5 worm cellular contexts compared by ENCODE assay signal in the genomic region with DNA sequence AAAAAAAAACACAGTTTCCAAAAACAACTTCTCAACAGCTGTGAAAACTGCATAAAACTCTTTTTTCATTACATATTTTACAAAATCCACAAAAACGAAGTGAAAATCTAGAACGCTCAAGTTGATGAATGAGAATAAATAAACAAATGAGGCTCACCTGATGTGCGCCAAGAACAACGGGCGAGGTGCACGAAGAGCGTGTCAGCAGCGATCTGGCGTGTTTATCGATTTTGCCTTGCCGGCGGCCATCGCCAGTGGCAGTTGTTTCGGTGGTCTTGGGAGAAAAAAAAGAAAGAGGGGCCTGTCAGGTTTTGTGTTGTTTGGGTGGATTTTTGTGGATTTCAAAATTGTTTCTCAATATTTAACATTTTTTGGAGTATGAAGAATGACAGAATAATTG.
TF ChIP-seq lines count a peak whose summit lies in the region.

A gene (minus strand): TSS at position 214 of the 400 bp plus-strand sequence.

TF ChIP-seq in whole organism, L1 larva, 84 proteins besides CTCF, POLR2A, EP300 and RAD21 (continues in another document):
- TF ChIP-seq ceh-82 (tag; optimal IDR thresholded peaks at IDR 0.05; lab: Kevin White, UChicago) (peak; percentile 71 to 88 (median 75)), blmp-1 (tag; optimal IDR thresholded peaks at IDR 0.05; lab: Kevin White, UChicago) (no peak), lin-35 (GFP tag; optimal IDR thresholded peaks at IDR 0.05; lab: Kevin White, UChicago) (peak; percentile 46 to 81), nhr-76 (tag; optimal IDR thresholded peaks at IDR 0.05; lab: Kevin White, UChicago) (no peak), lin-15B (tag; optimal IDR thresholded peaks at IDR 0.05; lab: Kevin White, UChicago) (no peak), elt-2 (tag; optimal IDR thresholded peaks at IDR 0.05; lab: Kevin White, UChicago) (no peak), aly-2 (tag; optimal IDR thresholded peaks at IDR 0.05; lab: Kevin White, UChicago) (no peak), lsy-2 (tag; optimal IDR thresholded peaks at IDR 0.05; lab: Kevin White, UChicago) (peak; percentile 81), hpl-2 (GFP tag; optimal IDR thresholded peaks at IDR 0.05; lab: Kevin White, UChicago) (peak; percentile 47), grh-1 (GFP tag; IDR thresholded peaks at IDR 0.05; lab: Robert Waterston, UW) (0 out of 2 replicates have a peak, but pooled peaks have one; percentile 45), C34B4.2 (tag; optimal IDR thresholded peaks at IDR 0.05; lab: Kevin White, UChicago) (no peak), tbx-2 (tag; optimal IDR thresholded peaks at IDR 0.05; lab: Kevin White, UChicago) (peak; percentile 78), nhr-90 (tag; optimal IDR thresholded peaks at IDR 0.05; lab: Kevin White, UChicago; ENCODE audit: poor library complexity) (peak; percentile 74), fkh-8 (tag; optimal IDR thresholded peaks at IDR 0.05; lab: Kevin White, UChicago) (peak; percentile 79), ceh-88 (GFP tag; IDR thresholded peaks at IDR 0.05; lab: Robert Waterston, UW) (no peak), unc-130 (tag; optimal IDR thresholded peaks at IDR 0.05; lab: Kevin White, UChicago) (peak; percentile 51), nhr-71 (tag; optimal IDR thresholded peaks at IDR 0.05; lab: Kevin White, UChicago) (peak; percentile 89)

TF ChIP-seq in whole organism, L3 larva, 47 proteins besides CTCF, POLR2A, EP300 and RAD21 (continues in another document):
- peak; percentile 53 for TF ChIP-seq hmg-11 (tag; optimal IDR thresholded peaks at IDR 0.05; lab: Kevin White, UChicago)
- peak; percentile 11 for TF ChIP-seq ama-1 (optimal IDR thresholded peaks at IDR 0.05; lab: Kevin White, UChicago)
- TF ChIP-seq nhr-12 (tag; optimal IDR thresholded peaks at IDR 0.05; lab: Kevin White, UChicago) = no peak
- TF ChIP-seq ceh-82 (tag; optimal IDR thresholded peaks at IDR 0.05; lab: Kevin White, UChicago) = no peak
- TF ChIP-seq snpc-4 (tag; optimal IDR thresholded peaks at IDR 0.05; lab: Kevin White, UChicago) = peak; percentile 55
- TF ChIP-seq jun-1 (tag; optimal IDR thresholded peaks at IDR 0.05; lab: Kevin White, UChicago) = peak; percentile 50
- no peak for TF ChIP-seq ztf-4 (tag; optimal IDR thresholded peaks at IDR 0.05; lab: Kevin White, UChicago)
- peak; percentile 85 for TF ChIP-seq lin-39 (tag; optimal IDR thresholded peaks at IDR 0.05; lab: Kevin White, UChicago)
- peak; percentile 38 for TF ChIP-seq elt-2 (tag; optimal IDR thresholded peaks at IDR 0.05; lab: Kevin White, UChicago)
- no peak for TF ChIP-seq skn-1 (tag; optimal IDR thresholded peaks at IDR 0.05; lab: Kevin White, UChicago)
- TF ChIP-seq daf-12 (tag; optimal IDR thresholded peaks at IDR 0.05; lab: Kevin White, UChicago) = no peak
- peak; percentile 9 for TF ChIP-seq pqm-1 (tag; optimal IDR thresholded peaks at IDR 0.05; lab: Kevin White, UChicago)
- peak; percentile 78 for TF ChIP-seq nhr-25 (tag; optimal IDR thresholded peaks at IDR 0.05; lab: Kevin White, UChicago)
- TF ChIP-seq R02D3.7 (tag; optimal IDR thresholded peaks at IDR 0.05; lab: Kevin White, UChicago) = peak; percentile 8
- TF ChIP-seq nhr-23 (tag; optimal IDR thresholded peaks at IDR 0.05; lab: Kevin White, UChicago) = peak; percentile 34
- peak; percentile 21 for TF ChIP-seq tbx-2 (tag; optimal IDR thresholded peaks at IDR 0.05; lab: Kevin White, UChicago)
- TF ChIP-seq aly-2 (tag; optimal IDR thresholded peaks at IDR 0.05; lab: Kevin White, UChicago) = no peak
- TF ChIP-seq ceh-28 (tag; optimal IDR thresholded peaks at IDR 0.05; lab: Kevin White, UChicago) = peak; percentile 88

TF ChIP-seq in whole organism, early embryonic, 17 proteins besides CTCF, POLR2A, EP300 and RAD21:
- no peak for TF ChIP-seq pes-1 (GFP tag; IDR thresholded peaks at IDR 0.05; lab: Robert Waterston, UW)
- TF ChIP-seq tbx-11 (GFP tag; IDR thresholded peaks at IDR 0.05; lab: Robert Waterston, UW) = no peak
- TF ChIP-seq ceh-13 (GFP tag; optimal IDR thresholded peaks at IDR 0.05; lab: Kevin White, UChicago) = no peak
- TF ChIP-seq scrt-1 (GFP tag; IDR thresholded peaks at IDR 0.05; lab: Robert Waterston, UW) = no peak
- TF ChIP-seq hmbx-1 (tag; optimal IDR thresholded peaks at IDR 0.05; lab: Kevin White, UChicago) = no peak
- TF ChIP-seq hmg-4 (GFP tag; optimal IDR thresholded peaks at IDR 0.05; lab: Kevin White, UChicago) = no peak
- no peak for TF ChIP-seq tra-4 (tag; optimal IDR thresholded peaks at IDR 0.05; lab: Kevin White, UChicago)
- TF ChIP-seq B0310.2 (tag; optimal IDR thresholded peaks at IDR 0.05; lab: Kevin White, UChicago) = no peak
- TF ChIP-seq hnd-1 (tag; optimal IDR thresholded peaks at IDR 0.05; lab: Kevin White, UChicago) = no peak
- TF ChIP-seq ama-1 (optimal IDR thresholded peaks at IDR 0.05; lab: Kevin White, UChicago) = no peak
- no peak for TF ChIP-seq ceh-36 (tag; optimal IDR thresholded peaks at IDR 0.05; lab: Kevin White, UChicago)
- no peak for TF ChIP-seq aly-1 (tag; optimal IDR thresholded peaks at IDR 0.05; lab: Kevin White, UChicago)
- peak; percentile 20 for TF ChIP-seq F13C5.2 (tag; optimal IDR thresholded peaks at IDR 0.05; lab: Kevin White, UChicago)
- TF ChIP-seq tbx-37 (GFP tag; conservative IDR thresholded peaks at IDR 0.05; lab: Robert Waterston, UW) = no peak
- TF ChIP-seq flt-1 (GFP tag; IDR thresholded peaks at IDR 0.05; lab: Robert Waterston, UW) = 0 out of 2 replicates have a peak, but pooled peaks have one; percentile 31

TF ChIP-seq in whole organism, midembryonic, 9 proteins besides CTCF, POLR2A, EP300 and RAD21:
- TF ChIP-seq ztf-23 (GFP tag; IDR thresholded peaks at IDR 0.05; lab: Robert Waterston, UW) = 0 out of 2 replicates have a peak, but pooled peaks have one; percentile 36
- no peak for TF ChIP-seq tab-1 (GFP tag; IDR thresholded peaks at IDR 0.05; lab: Robert Waterston, UW)
- no peak for TF ChIP-seq ref-1 (GFP tag; conservative IDR thresholded peaks at IDR 0.05; lab: Robert Waterston, UW)
- peak; percentile 28 for TF ChIP-seq cog-1 (tag; optimal IDR thresholded peaks at IDR 0.05; lab: Kevin White, UChicago)
- peak; percentile 58; the same call in 1 of the 2 replicates for TF ChIP-seq flt-1 (GFP tag; IDR thresholded peaks at IDR 0.05; lab: Robert Waterston, UW)
- TF ChIP-seq med-1 (GFP tag; optimal IDR thresholded peaks at IDR 0.05; lab: Kevin White, UChicago; ENCODE audit: insufficient read depth) = no peak
- no peak for TF ChIP-seq klf-2 (GFP tag; conservative IDR thresholded peaks at IDR 0.05; lab: Robert Waterston, UW)
- TF ChIP-seq ztf-29 (GFP tag; IDR thresholded peaks at IDR 0.05; lab: Robert Waterston, UW) = no peak
- TF ChIP-seq T22C8.4 (GFP tag; IDR thresholded peaks at IDR 0.05; lab: Robert Waterston, UW) = peak; percentile 84

TF ChIP-seq in whole organism, young adult, 124 proteins besides CTCF, POLR2A, EP300 and RAD21 (continues in another document):
- peak; percentile 1 for TF ChIP-seq ZK185.1 (tag; optimal IDR thresholded peaks at IDR 0.05; lab: Kevin White, UChicago; ENCODE audit: poor library complexity, severe bottlenecking)
- no peak for TF ChIP-seq madf-8 (GFP tag; conservative IDR thresholded peaks at IDR 0.05; lab: Robert Waterston, UW)
- no peak for TF ChIP-seq repo-1 (tag; optimal IDR thresholded peaks at IDR 0.05; lab: Kevin White, UChicago)
- no peak for TF ChIP-seq F33H1.4 (GFP tag; IDR thresholded peaks at IDR 0.05; lab: Robert Waterston, UW)
- TF ChIP-seq efl-1 (GFP tag; optimal IDR thresholded peaks at IDR 0.05; lab: Kevin White, UChicago) = no peak
- TF ChIP-seq dox-1 (GFP tag; IDR thresholded peaks at IDR 0.05; lab: Robert Waterston, UW) = no peak; the same call in 1 of the 2 replicates
- no peak for TF ChIP-seq die-1 (tag; optimal IDR thresholded peaks at IDR 0.05; lab: Kevin White, UChicago)
- TF ChIP-seq hmg-1.2 (GFP tag; IDR thresholded peaks at IDR 0.05; lab: Robert Waterston, UW) = no peak
- no peak for TF ChIP-seq F57A8.1 (GFP tag; optimal IDR thresholded peaks at IDR 0.05; lab: Kevin White, UChicago)
- no peak for TF ChIP-seq lin-35 (GFP tag; optimal IDR thresholded peaks at IDR 0.05; lab: Kevin White, UChicago)
- TF ChIP-seq cebp-2 (GFP tag; IDR thresholded peaks at IDR 0.05; lab: Robert Waterston, UW) = no peak
- peak; percentile 65 for TF ChIP-seq lin-40 (tag; optimal IDR thresholded peaks at IDR 0.05; lab: Kevin White, UChicago)
- TF ChIP-seq zim-3 (tag; optimal IDR thresholded peaks at IDR 0.05; lab: Kevin White, UChicago) = no peak
- TF ChIP-seq ztf-25 (GFP tag; IDR thresholded peaks at IDR 0.05; lab: Robert Waterston, UW) = no peak
- TF ChIP-seq let-607 (tag; optimal IDR thresholded peaks at IDR 0.05; lab: Kevin White, UChicago) = peak in 1 of 2 experiments; percentile 15
- TF ChIP-seq ztf-26 (tag; optimal IDR thresholded peaks at IDR 0.05; lab: Kevin White, UChicago) = no peak
- TF ChIP-seq dpff-1 (tag; optimal IDR thresholded peaks at IDR 0.05; lab: Kevin White, UChicago) = no peak
- TF ChIP-seq Y53F4B.3 (GFP tag; IDR thresholded peaks at IDR 0.05; lab: Robert Waterston, UW) = no peak
- TF ChIP-seq F23B12.7 (tag; optimal IDR thresholded peaks at IDR 0.05; lab: Kevin White, UChicago; ENCODE audit: insufficient read depth) = no peak
- TF ChIP-seq F37B4.10 (GFP tag; IDR thresholded peaks at IDR 0.05; lab: Robert Waterston, UW) = no peak
- peak; percentile 30 for TF ChIP-seq pha-4 (tag; optimal IDR thresholded peaks at IDR 0.05; lab: Kevin White, UChicago)
- TF ChIP-seq Y95B8A.8 (GFP tag; IDR thresholded peaks at IDR 0.05; lab: Robert Waterston, UW) = no peak
- TF ChIP-seq K11D2.4 (GFP tag; IDR thresholded peaks at IDR 0.05; lab: Robert Waterston, UW) = peak; percentile 43; the same call in 1 of the 2 replicates
- no peak for TF ChIP-seq him-1 (tag; optimal IDR thresholded peaks at IDR 0.05; lab: Kevin White, UChicago)
- TF ChIP-seq lin-54 (GFP tag; optimal IDR thresholded peaks at IDR 0.05; lab: Kevin White, UChicago) = no peak
- TF ChIP-seq ama-1 (optimal IDR thresholded peaks at IDR 0.05; lab: Kevin White, UChicago) = no peak
- no peak for TF ChIP-seq ama-1 (GFP tag; optimal IDR thresholded peaks at IDR 0.05; lab: Kevin White, UChicago)
- TF ChIP-seq rcor-1 (GFP tag; IDR thresholded peaks at IDR 0.05; lab: Robert Waterston, UW) = no peak
- no peak for TF ChIP-seq F49E8.2 (tag; optimal IDR thresholded peaks at IDR 0.05; lab: Kevin White, UChicago; ENCODE audit: insufficient read depth)
- no peak for TF ChIP-seq snpc-4 (GFP tag; optimal IDR thresholded peaks at IDR 0.05; lab: Kevin White, UChicago)
- peak in 2 of 4 experiments; percentile 24 to 52 for TF ChIP-seq snpc-4 (tag; optimal IDR thresholded peaks at IDR 0.05; lab: Kevin White, UChicago)
- TF ChIP-seq aptf-2 (GFP tag; conservative IDR thresholded peaks at IDR 0.05; lab: Robert Waterston, UW) = no peak
- TF ChIP-seq akir-1 (GFP tag; optimal IDR thresholded peaks at IDR 0.05; lab: Kevin White, UChicago) = no peak
- no peak for TF ChIP-seq chd-7 (tag; optimal IDR thresholded peaks at IDR 0.05; lab: Kevin White, UChicago)
- TF ChIP-seq attf-3 (GFP tag; conservative IDR thresholded peaks at IDR 0.05; lab: Robert Waterston, UW) = no peak
- no peak for TF ChIP-seq sea-2 (GFP tag; IDR thresholded peaks at IDR 0.05; lab: Robert Waterston, UW)
